Worm (Caenorhabditis elegans): ENCODE measurements around the gene C35D10.6.

DNA sequence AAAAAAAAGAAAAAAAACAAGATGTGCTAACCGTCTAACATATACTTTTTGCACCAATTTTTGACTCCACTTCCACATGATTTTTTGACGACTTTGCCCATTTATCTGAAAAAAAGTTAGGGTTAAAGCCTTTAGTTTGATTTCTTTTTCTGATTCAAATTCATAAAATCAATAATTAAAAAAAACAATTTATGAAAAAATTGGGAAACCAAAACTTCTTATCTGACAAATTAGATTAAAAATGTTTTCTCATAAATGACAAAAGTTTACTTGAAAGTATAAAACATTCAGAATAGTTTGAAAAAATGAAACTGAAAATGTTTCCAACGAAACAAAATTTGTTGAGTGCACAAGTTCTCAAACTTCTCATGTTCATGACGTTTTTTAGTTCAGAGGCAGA is 39.3 kb upstream of the C35D10.6 start, which contains the start of gene F26A1.7:
- TF ChIP-seq hlh-30 (tag; optimal IDR thresholded peaks at IDR 0.05; ENCODE audit: insufficient read depth), result no peak
- TF ChIP-seq unc-55 (GFP tag; optimal IDR thresholded peaks at IDR 0.05), result no peak

All from whole organism, late embryonic.